Worm (Caenorhabditis elegans): Measurements from ENCODE around the gene eef-1B.2.

DNA sequence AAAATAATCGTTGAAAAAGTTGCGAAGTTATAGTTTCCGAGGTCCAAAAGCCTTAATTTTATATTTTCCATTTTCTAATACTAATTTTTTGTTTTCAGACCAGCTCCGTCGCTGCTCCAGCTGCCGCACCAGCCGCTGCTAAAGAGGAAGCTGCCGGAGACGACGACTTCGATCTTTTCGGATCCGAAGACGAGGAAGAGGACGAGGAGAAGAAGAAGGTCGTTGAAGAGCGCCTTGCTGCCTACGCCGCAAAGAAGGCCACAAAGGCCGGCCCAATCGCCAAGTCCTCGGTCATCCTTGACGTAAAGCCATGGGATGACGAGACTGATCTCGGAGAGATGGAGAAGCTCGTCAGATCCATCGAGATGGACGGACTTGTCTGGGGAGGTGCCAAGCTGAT lies 1.7 kb downstream of the eef-1B.2 start:
- TF ChIP-seq lin-39 (tag; optimal IDR thresholded peaks at IDR 0.05) (no peak), ceh-16 (tag; optimal IDR thresholded peaks at IDR 0.05) (no peak), F13H6.1 (tag; optimal IDR thresholded peaks at IDR 0.05) (no peak), ztf-11 (tag; optimal IDR thresholded peaks at IDR 0.05) (no peak), dmd-4 (tag; optimal IDR thresholded peaks at IDR 0.05) (no peak), aly-2 (tag; optimal IDR thresholded peaks at IDR 0.05) (no peak), R02D3.7 (tag; optimal IDR thresholded peaks at IDR 0.05) (no peak)
